Worm (Caenorhabditis elegans): ENCODE measurements around the gene cpsf-2.

cpsf-2 gene

DNA sequence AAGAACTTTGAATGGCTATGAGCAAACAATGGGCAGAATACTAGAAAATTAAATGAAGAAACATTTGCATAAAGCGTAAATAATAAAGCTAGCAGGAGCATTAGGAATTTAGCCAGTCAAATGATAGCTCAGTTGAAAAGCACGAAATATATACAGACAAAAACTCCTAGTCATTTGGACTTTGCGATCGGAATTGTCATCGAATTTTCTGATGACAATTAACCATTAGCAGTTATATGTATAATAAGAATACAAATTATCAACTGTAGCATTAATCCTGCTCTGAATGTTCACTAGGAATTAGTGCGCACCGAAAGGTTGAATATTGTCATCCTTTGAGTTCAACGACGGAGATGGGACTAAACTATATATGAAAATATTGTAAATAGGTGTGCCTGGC, 31.6 kb upstream of the cpsf-2 start, which contains the start of gene ugt-38:
ugt-38 (minus strand) TSS at position 101 of the 400 bp plus-strand sequence.
- TF ChIP-seq nhr-84 (tag; optimal IDR thresholded peaks at IDR 0.05) (no peak), lin-35 (GFP tag; optimal IDR thresholded peaks at IDR 0.05) (no peak), pqm-1 (tag; optimal IDR thresholded peaks at IDR 0.05) (no peak), lsy-2 (tag; optimal IDR thresholded peaks at IDR 0.05) (no peak), zip-4 (GFP tag; optimal IDR thresholded peaks at IDR 0.05) (no peak), nhr-28 (tag; optimal IDR thresholded peaks at IDR 0.05) (no peak), ztf-4 (tag; optimal IDR thresholded peaks at IDR 0.05) (no peak), lin-15B (tag; optimal IDR thresholded peaks at IDR 0.05) (no peak), unc-62 (GFP tag; optimal IDR thresholded peaks at IDR 0.05) (no peak), sptf-1 (tag; optimal IDR thresholded peaks at IDR 0.05) (no peak), C04F5.9 (tag; optimal IDR thresholded peaks at IDR 0.05) (no peak), nhr-19 (GFP tag; conservative IDR thresholded peaks at IDR 0.05) (no peak), ceh-90 (tag; optimal IDR thresholded peaks at IDR 0.05) (no peak), Y116A8C.19 (tag; optimal IDR thresholded peaks at IDR 0.05; ENCODE audit: borderline replicate concordance) (no peak)

DNA sequence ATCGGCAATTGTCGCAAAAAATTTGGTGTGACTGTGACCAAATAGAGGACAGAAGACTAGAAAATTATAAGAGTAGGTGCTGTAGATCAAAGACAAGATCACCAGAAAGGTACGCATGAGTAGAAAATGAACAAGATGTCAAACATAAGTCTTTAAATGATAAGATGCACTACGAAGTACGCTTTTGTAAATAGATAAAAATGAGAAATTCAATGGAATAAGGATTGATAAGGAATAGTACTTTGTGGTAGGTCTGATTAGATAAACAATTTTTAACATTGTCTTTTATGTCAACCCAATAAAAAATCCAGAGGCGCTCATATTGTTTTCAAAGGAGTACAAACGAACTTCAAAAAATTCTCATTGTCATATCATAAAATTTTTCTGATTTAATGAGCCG, 28.4 kb upstream of the cpsf-2 start, which contains the start of gene F10D2.8:
F10D2.8 (minus strand) TSS at position 145 of the 400 bp plus-strand sequence.
- TF ChIP-seq tlp-1 (tag; optimal IDR thresholded peaks at IDR 0.05) (peak; percentile 76), elt-3 (tag; optimal IDR thresholded peaks at IDR 0.05) (peak in 4 of 6 experiments; percentile 4 to 77 (median 42)), ets-5 (GFP tag; IDR thresholded peaks at IDR 0.05) (no peak), nhr-20 (tag; optimal IDR thresholded peaks at IDR 0.05) (peak; percentile 20), elt-2 (tag; optimal IDR thresholded peaks at IDR 0.05) (peak; percentile 87)

DNA sequence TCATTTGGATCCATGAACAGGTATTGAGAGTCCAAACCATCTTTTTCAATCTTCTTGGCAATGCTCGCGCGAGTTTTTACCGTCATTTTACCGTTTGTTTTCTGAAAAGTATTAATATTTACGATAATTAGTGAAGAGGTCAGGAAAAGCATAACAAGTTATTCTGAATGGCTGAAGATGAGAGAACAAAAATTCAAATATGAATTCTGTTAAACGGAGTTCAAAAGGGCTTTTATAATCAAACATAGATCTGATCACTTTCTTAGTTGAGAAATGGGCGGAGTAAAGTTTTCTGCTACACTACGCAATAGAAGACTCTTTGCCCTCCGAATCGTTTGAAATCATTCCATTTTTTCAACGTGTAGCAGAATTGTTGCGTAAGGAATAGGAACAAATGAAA, 25.9 kb upstream of the cpsf-2 start, which contains the start of gene fat-7:
fat-7 (minus strand) TSS at position 101 of the 400 bp plus-strand sequence.
- TF ChIP-seq nhr-47 (tag; optimal IDR thresholded peaks at IDR 0.05) (no peak), efl-1 (optimal IDR thresholded peaks at IDR 0.05) (no peak), efl-1 (GFP tag; optimal IDR thresholded peaks at IDR 0.05 in 1 of 2) (peak in 1 of 2 experiments; percentile 30), zag-1 (tag; optimal IDR thresholded peaks at IDR 0.05) (no peak), ceh-90 (tag; optimal IDR thresholded peaks at IDR 0.05) (no peak)

DNA sequence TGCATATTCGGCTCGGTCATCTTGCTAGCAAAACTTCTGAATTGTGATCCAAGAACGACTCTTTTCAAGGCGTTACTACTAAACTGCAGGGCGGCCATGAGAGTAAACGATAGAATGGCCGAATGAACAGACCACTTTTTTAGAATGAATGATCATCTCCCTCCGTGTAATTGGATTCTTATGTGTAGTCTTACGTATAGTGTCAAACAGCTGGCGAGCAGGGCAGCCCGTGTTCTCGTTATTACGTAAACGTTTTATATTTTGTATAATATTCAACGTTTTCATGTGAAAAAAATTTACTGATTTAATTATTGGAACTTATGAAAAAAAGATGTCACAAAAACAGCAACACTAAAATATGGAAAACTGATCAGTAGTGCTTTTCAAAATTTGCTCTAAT, 22.9 kb upstream of the cpsf-2 start, which contains the start of gene F10D2.10:
F10D2.10 (minus strand) TSS at position 101 of the 400 bp plus-strand sequence.
- TF ChIP-seq ceh-90 (tag; optimal IDR thresholded peaks at IDR 0.05) (no peak), ets-5 (GFP tag; IDR thresholded peaks at IDR 0.05) (no peak), lir-3 (tag; optimal IDR thresholded peaks at IDR 0.05; ENCODE audit: poor library complexity) (no peak), nhr-76 (tag; optimal IDR thresholded peaks at IDR 0.05) (no peak), unc-130 (tag; optimal IDR thresholded peaks at IDR 0.05) (no peak), pax-3 (tag; optimal IDR thresholded peaks at IDR 0.05) (no peak), nhr-12 (tag; optimal IDR thresholded peaks at IDR 0.05) (no peak), aha-1 (tag; optimal IDR thresholded peaks at IDR 0.05) (no peak), mep-1 (tag; optimal IDR thresholded peaks at IDR 0.05) (no peak), lin-15B (tag; optimal IDR thresholded peaks at IDR 0.05) (no peak), nhr-90 (tag; optimal IDR thresholded peaks at IDR 0.05; ENCODE audit: poor library complexity) (no peak), C16A3.4 (tag; optimal IDR thresholded peaks at IDR 0.05) (no peak), rnt-1 (tag; optimal IDR thresholded peaks at IDR 0.05) (no peak), nhr-85 (tag) (no peak)

DNA sequence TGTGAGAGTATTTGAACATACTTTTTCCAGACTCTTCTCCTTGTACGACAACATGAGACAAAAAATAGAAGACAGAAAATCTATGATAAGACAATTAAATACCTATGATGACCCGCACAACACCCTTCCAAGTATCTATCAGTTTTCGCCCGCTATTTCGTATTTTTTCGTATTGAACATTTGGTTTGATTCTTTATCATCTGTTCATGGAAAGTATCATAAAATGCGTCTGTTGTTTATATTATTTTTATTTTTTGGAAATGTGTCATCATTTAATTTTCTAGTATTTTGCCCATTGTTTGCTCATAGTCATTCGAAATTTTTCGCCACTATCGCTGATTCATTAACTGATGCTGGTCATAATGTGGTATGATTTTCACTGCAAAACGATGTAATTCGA, 21.9 kb upstream of the cpsf-2 start, which contains the start of gene ugt-39:
ugt-39 (plus strand) TSS at position 54 of the 400 bp plus-strand sequence.
- peak in 3 of 6 experiments; percentile 17 to 42 (median 41) for TF ChIP-seq elt-3 (tag; optimal IDR thresholded peaks at IDR 0.05)
- no peak for TF ChIP-seq C04F5.9 (tag; optimal IDR thresholded peaks at IDR 0.05)
- peak; percentile 20 for TF ChIP-seq nhr-20 (tag; optimal IDR thresholded peaks at IDR 0.05)
- TF ChIP-seq rnt-1 (tag; optimal IDR thresholded peaks at IDR 0.05): no peak
- peak; percentile 5 for TF ChIP-seq snu-23 (GFP tag; optimal IDR thresholded peaks at IDR 0.05)
- peak; percentile 62 for TF ChIP-seq elt-2 (tag; optimal IDR thresholded peaks at IDR 0.05)
- no peak for TF ChIP-seq lsy-2 (tag; optimal IDR thresholded peaks at IDR 0.05)
- peak; percentile 41 for TF ChIP-seq lin-14 (GFP tag; optimal IDR thresholded peaks at IDR 0.05)
- no peak for TF ChIP-seq nhr-19 (GFP tag; conservative IDR thresholded peaks at IDR 0.05)
